Fruit fly (Drosophila melanogaster) whole organism, wandering third instar larva: ENCODE results near the gene CG7275.
A peak's percentile ranks its signal among the peaks of the same experiment; 100 is the strongest.

ENCODE experiments used
- Abd-B ChIP-seq: fragments of >200 bp; optimal IDR thresholded peaks from 2 replicates; lab custom pipeline; 2017; ENCODE audit warnings: missing biosample characterization, missing genetic modification characterization
- CG32264 ChIP-seq: fragments of 200-800 bp; sonication (Bioruptor generic); optimal IDR thresholded peaks from 2 replicates; lab custom pipeline; 2016; ENCODE audit warnings: missing biosample characterization, missing genetic modification characterization
- CG9705 ChIP-seq: fragments of 200-800 bp; sonication (Bioruptor generic); optimal IDR thresholded peaks from 2 replicates; lab custom pipeline; 2018; ENCODE audit warnings: missing biosample characterization, mild to moderate bottlenecking, missing genetic modification characterization
- CrebA ChIP-seq: fragments of 200-800 bp; sonication (Bioruptor generic); optimal IDR thresholded peaks from 2 replicates; lab custom pipeline; 2016; ENCODE audit warnings: missing biosample characterization, mild to moderate bottlenecking, missing genetic modification characterization, borderline replicate concordance
- Dfd ChIP-seq: fragments of >200 bp; optimal IDR thresholded peaks from 2 replicates; lab custom pipeline; 2017; ENCODE audit warnings: missing biosample characterization, missing genetic modification characterization
- Dif ChIP-seq: fragments of 200-275, 200-300 bp; sonication (Bioruptor generic); optimal IDR thresholded peaks from 2 replicates; lab custom pipeline; 2018; ENCODE audit warnings: missing biosample characterization, missing genetic modification characterization; ENCODE audit not compliant: partially characterized antibody
- GATAd ChIP-seq: sonication (Bioruptor generic); optimal IDR thresholded peaks from 2 replicates; lab custom pipeline; 2016; ENCODE audit warnings: missing biosample characterization, missing genetic modification characterization
- HLH106 ChIP-seq: fragments of 200-800 bp; optimal IDR thresholded peaks from 3 replicates; lab custom pipeline; 2019; ENCODE audit warnings: missing biosample characterization, mild to moderate bottlenecking, missing genetic modification characterization, moderate library complexity
- Hnf4 ChIP-seq: fragments of 200-800 bp; sonication (Bioruptor generic); optimal IDR thresholded peaks from 2 replicates; lab custom pipeline; 2016; ENCODE audit warnings: missing biosample characterization, mild to moderate bottlenecking, missing genetic modification characterization
- Hr78 ChIP-seq: fragments of >200 bp; optimal IDR thresholded peaks from 2 replicates; lab custom pipeline; 2017; ENCODE audit warnings: missing biosample characterization, missing genetic modification characterization
- Hr83 ChIP-seq: fragments of 200-300 bp; sonication (Bioruptor generic); optimal IDR thresholded peaks from 2 replicates; lab custom pipeline; 2016; ENCODE audit warnings: missing biosample characterization, mild to moderate bottlenecking, missing genetic modification characterization, moderate library complexity; ENCODE audit not compliant: poor library complexity, severe bottlenecking
- Jra ChIP-seq: sonication (Bioruptor generic); optimal IDR thresholded peaks from 2 replicates; lab custom pipeline; 2016; ENCODE audit warnings: missing biosample characterization, missing genetic modification characterization
- Mio ChIP-seq: sonication (Bioruptor generic); optimal IDR thresholded peaks from 2 replicates; lab custom pipeline; 2016; ENCODE audit warnings: missing biosample characterization, missing genetic modification characterization
- Myc ChIP-seq: fragments of >200 bp; optimal IDR thresholded peaks from 2 replicates; lab custom pipeline; 2017
- N ChIP-seq: fragments of >200 bp; optimal IDR thresholded peaks from 2 replicates; lab custom pipeline; 2018; ENCODE audit warnings: missing biosample characterization, missing external identifiers, missing genetic modification characterization
- OdsH ChIP-seq: fragments of 200-800 bp; sonication (Bioruptor generic); optimal IDR thresholded peaks from 2 replicates; lab custom pipeline; 2016; ENCODE audit warnings: missing biosample characterization, mild to moderate bottlenecking, missing genetic modification characterization
- Rel ChIP-seq, 2 experiments: fragments of 200-800 bp; sonication (Bioruptor generic) in 1 of 2; optimal IDR thresholded peaks; 2 replicates in 1 of 2; 3 replicates in 1 of 2; lab custom pipeline; 2016 to 2019; ENCODE audit warnings: mild to moderate bottlenecking in 2 of 2, missing biosample characterization in 2 of 2, missing genetic modification characterization in 2 of 2, moderate library complexity in 1 of 2
- Sp1 ChIP-seq: fragments of 200-800 bp; sonication (Bioruptor generic); optimal IDR thresholded peaks from 3 replicates; lab custom pipeline; 2019; ENCODE audit warnings: missing biosample characterization, mild to moderate bottlenecking, missing genetic modification characterization, moderate library complexity
- Vsx2 ChIP-seq: fragments of 200-300, 225-300 bp; sonication (Bioruptor generic); optimal IDR thresholded peaks from 2 replicates; lab custom pipeline; 2018; ENCODE audit warnings: missing biosample characterization, missing genetic modification characterization; ENCODE audit not compliant: partially characterized antibody
- br ChIP-seq: fragments of 200-800 bp; sonication (Bioruptor generic); optimal IDR thresholded peaks from 2 replicates; lab custom pipeline; 2016; ENCODE audit warnings: missing biosample characterization, missing genetic modification characterization
- brk ChIP-seq: fragments of 200-800 bp; sonication (Bioruptor generic); optimal IDR thresholded peaks from 2 replicates; lab custom pipeline; 2016; ENCODE audit warnings: missing biosample characterization, mild to moderate bottlenecking, missing genetic modification characterization
- dl ChIP-seq, 2 experiments: fragments of 175-275, 200-275 bp in 1 of 2; fragments of 200-275 bp in 1 of 2; sonication (Bioruptor generic); optimal IDR thresholded peaks; lab custom pipeline; 2018; ENCODE audit warnings: mild to moderate bottlenecking in 2 of 2, missing biosample characterization in 2 of 2, missing genetic modification characterization in 2 of 2, moderate library complexity in 2 of 2; ENCODE audit not compliant: partially characterized antibody in 2 of 2, insufficient read depth in 1 of 2
- dmrt93B ChIP-seq: fragments of 200-800 bp; sonication (Bioruptor generic); optimal IDR thresholded peaks from 2 replicates; lab custom pipeline; 2018; ENCODE audit warnings: missing biosample characterization, mild to moderate bottlenecking, missing genetic modification characterization
- dsf ChIP-seq: sonication (Bioruptor generic); optimal IDR thresholded peaks from 2 replicates; lab custom pipeline; 2016; ENCODE audit warnings: missing biosample characterization, missing genetic modification characterization, borderline replicate concordance
- ey ChIP-seq: fragments of 200-800 bp; sonication (Bioruptor generic); optimal IDR thresholded peaks from 2 replicates; lab custom pipeline; 2016; ENCODE audit warnings: missing biosample characterization, missing genetic modification characterization
- foxo ChIP-seq, 2 experiments: fragments of 200-800 bp; sonication (Bioruptor generic); optimal IDR thresholded peaks; 2 replicates in 1 of 2; 3 replicates in 1 of 2; lab custom pipeline; 2016 to 2017; ENCODE audit warnings: missing biosample characterization in 2 of 2, missing genetic modification characterization in 2 of 2
- fru ChIP-seq: fragments of 200-800 bp; sonication (Bioruptor generic); optimal IDR thresholded peaks from 3 replicates; lab custom pipeline; 2016; ENCODE audit warnings: missing biosample characterization, mild to moderate bottlenecking, missing genetic modification characterization
- h ChIP-seq: fragments of 200-800 bp; sonication (Bioruptor generic); optimal IDR thresholded peaks from 3 replicates; lab custom pipeline; 2016; ENCODE audit warnings: missing biosample characterization, mild to moderate bottlenecking, missing genetic modification characterization
- jim ChIP-seq: fragments of 175-275, 200-325 bp; sonication (Bioruptor generic); optimal IDR thresholded peaks from 2 replicates; lab custom pipeline; 2016; ENCODE audit warnings: missing biosample characterization, mild to moderate bottlenecking, missing genetic modification characterization
- lola ChIP-seq: fragments of >200 bp; optimal IDR thresholded peaks from 2 replicates; lab custom pipeline; 2017; ENCODE audit warnings: missing biosample characterization, missing genetic modification characterization
- pan ChIP-seq: fragments of >200 bp; optimal IDR thresholded peaks from 2 replicates; lab custom pipeline; 2017
- psq ChIP-seq: fragments of 200-800 bp; sonication (Bioruptor generic); optimal IDR thresholded peaks from 3 replicates; lab custom pipeline; 2017; ENCODE audit warnings: missing biosample characterization, mild to moderate bottlenecking, missing genetic modification characterization, moderate library complexity
- rgr ChIP-seq: fragments of 200-800 bp; sonication (Bioruptor generic); optimal IDR thresholded peaks from 3 replicates; lab custom pipeline; 2016; ENCODE audit warnings: missing biosample characterization, mild to moderate bottlenecking, missing genetic modification characterization
- sage ChIP-seq: fragments of 200-800 bp; sonication (Bioruptor generic); optimal IDR thresholded peaks from 2 replicates; lab custom pipeline; 2016; ENCODE audit warnings: missing biosample characterization, mild to moderate bottlenecking, missing genetic modification characterization
- sv ChIP-seq: fragments of 200-800 bp; sonication (Bioruptor generic); optimal IDR thresholded peaks from 3 replicates; lab custom pipeline; 2016; ENCODE audit warnings: missing biosample characterization, missing genetic modification characterization
- tai ChIP-seq: sonication (Bioruptor generic); optimal IDR thresholded peaks from 2 replicates; lab custom pipeline; 2016; ENCODE audit warnings: missing biosample characterization, missing genetic modification characterization
- usp ChIP-seq: fragments of >200 bp; optimal IDR thresholded peaks from 2 replicates; lab custom pipeline; 2017; ENCODE audit warnings: missing biosample characterization, missing genetic modification characterization
- woc ChIP-seq: sonication (Bioruptor generic); optimal IDR thresholded peaks from 2 replicates; lab custom pipeline; 2016; ENCODE audit warnings: missing biosample characterization, mild to moderate bottlenecking, missing genetic modification characterization

Gene CG7275

dm6 chr3L:15532368-15533030 is 33.7 kb downstream of the CG7275 start (continued):
- TF ChIP-seq dl (GFP tag; optimal IDR thresholded peaks at IDR 0.05; lab: Kevin White, UChicago; ENCODE audit: insufficient read depth in 1 of 2, partially characterized antibody in 2 of 2) (peak; percentile 58 to 72), br (GFP tag; lab: Kevin White, UChicago) (peak; percentile 21)

- TF ChIP-seq brk (GFP tag; lab: Kevin White, UChicago) = peak; percentile 8
- peak; percentile 74 for TF ChIP-seq psq (GFP tag; lab: Kevin White, UChicago)
- TF ChIP-seq Vsx2 = no peak
- peak; percentile 80 for TF ChIP-seq tai (GFP tag; lab: Kevin White, UChicago)
- TF ChIP-seq rgr (GFP tag; lab: Kevin White, UChicago) = peak; percentile 89
- TF ChIP-seq OdsH (GFP tag; lab: Kevin White, UChicago) = peak; percentile 92
- peak; percentile 23 for TF ChIP-seq Mio (GFP tag; lab: Kevin White, UChicago)
- TF ChIP-seq CrebA = peak; percentile 60
- TF ChIP-seq usp (GFP tag; lab: Kevin White, UChicago) = no peak
- no peak for TF ChIP-seq jim (GFP tag; lab: Kevin White, UChicago)
- no peak for TF ChIP-seq dl (GFP tag; optimal IDR thresholded peaks at IDR 0.05; lab: Kevin White, UChicago; ENCODE audit: insufficient read depth in 1 of 2, partially characterized antibody in 2 of 2)
- peak; percentile 63 for TF ChIP-seq Hnf4
- TF ChIP-seq sv (GFP tag; lab: Kevin White, UChicago) = no peak
- TF ChIP-seq Myc (lab: Kevin White, UChicago) = no peak
- no peak for TF ChIP-seq pan (lab: Kevin White, UChicago)
- peak; percentile 1 for TF ChIP-seq Dif (GFP tag; lab: Kevin White, UChicago)
- peak; percentile 93 for TF ChIP-seq ey
- peak; percentile 84 for TF ChIP-seq dmrt93B (GFP tag; lab: Kevin White, UChicago)
- peak; percentile 92 for TF ChIP-seq br (GFP tag; lab: Kevin White, UChicago)
- TF ChIP-seq sage (GFP tag; lab: Kevin White, UChicago) = peak; percentile 76
- TF ChIP-seq N (GFP tag; lab: Kevin White, UChicago) = no peak
- peak; percentile 92 for TF ChIP-seq fru
- peak; percentile 93 for TF ChIP-seq h (GFP tag; lab: Kevin White, UChicago)
- no peak for TF ChIP-seq Hr78
- no peak for TF ChIP-seq dsf (GFP tag; lab: Kevin White, UChicago)
- peak; percentile 65 for TF ChIP-seq CG9705
- TF ChIP-seq CG32264 (GFP tag; lab: Kevin White, UChicago) = peak; percentile 55
- TF ChIP-seq HLH106 (tag; lab: Kevin White, UChicago) = peak; percentile 89
- peak; percentile 59 to 92 for TF ChIP-seq foxo (GFP tag; optimal IDR thresholded peaks at IDR 0.05; lab: Kevin White, UChicago)
- TF ChIP-seq Dfd = no peak
- no peak for TF ChIP-seq Hr83 (GFP tag; lab: Kevin White, UChicago)
- TF ChIP-seq lola (GFP tag; lab: Kevin White, UChicago) = no peak
- TF ChIP-seq GATAd = no peak
- TF ChIP-seq Abd-B (GFP tag; lab: Kevin White, UChicago) = no peak
- peak; percentile 62 for TF ChIP-seq Jra (GFP tag; lab: Kevin White, UChicago)
- TF ChIP-seq woc (GFP tag; lab: Kevin White, UChicago) = peak; percentile 93
- peak; percentile 86 for TF ChIP-seq Sp1 (GFP tag; lab: Kevin White, UChicago)
- peak; percentile 45 for TF ChIP-seq Rel (GFP tag; optimal IDR thresholded peaks at IDR 0.05; lab: Kevin White, UChicago)
- peak; percentile 84 for TF ChIP-seq Rel (tag; optimal IDR thresholded peaks at IDR 0.05; lab: Kevin White, UChicago)
These were observed 34.8 kb downstream of the CG7275 start for dm6 chr3L:15533402-15534129.
